Worm (Caenorhabditis elegans) whole organism, L4 larva: ENCODE data around the gene snx-1.

ENCODE experiments used
- D1046.2 ChIP-seq: fragments of 200-800 bp; sonication (Bioruptor generic); IDR thresholded peaks from 2 replicates; pipeline ENCODE4 v1.3.6; 2022; ENCODE audit warnings: missing genetic modification characterization, missing compliant biosample characterization
- T20F7.1 ChIP-seq: fragments of 200-800 bp; sonication (Bioruptor generic); optimal IDR thresholded peaks from 2 replicates; lab custom pipeline; 2018; ENCODE audit warnings: mild to moderate bottlenecking, missing genetic modification characterization, missing compliant biosample characterization
- ama-1 ChIP-seq: fragments of 150-350 bp; optimal IDR thresholded peaks from 2 replicates; lab custom pipeline; 2014; ENCODE audit warnings: inconsistent platforms, mixed read lengths
- ceh-20 ChIP-seq: fragments of 200-800 bp; sonication (Bioruptor generic); IDR thresholded peaks from 2 replicates; pipeline ENCODE4 v1.3.6; 2022; ENCODE audit warnings: missing genetic modification reagents, missing genetic modification characterization, missing compliant biosample characterization
- ceh-28 ChIP-seq: fragments of 150-350 bp; optimal IDR thresholded peaks from 2 replicates; lab custom pipeline; 2014; ENCODE audit warnings: missing biosample characterization, missing genetic modification reagents, missing genetic modification characterization
- dmd-8 ChIP-seq: fragments of 200-800 bp; sonication (Bioruptor generic); IDR thresholded peaks from 2 replicates; pipeline ENCODE4 v1.3.6; 2022; ENCODE audit warnings: missing genetic modification characterization, missing compliant biosample characterization
- duxl-1 ChIP-seq: sonication (generic microtip); optimal IDR thresholded peaks from 2 replicates; lab custom pipeline; 2016; ENCODE audit warnings: mild to moderate bottlenecking, missing genetic modification characterization, moderate library complexity, missing compliant biosample characterization; ENCODE audit not compliant: poor library complexity
- lim-7 ChIP-seq: fragments of 200-800 bp; sonication (Bioruptor generic); IDR thresholded peaks from 2 replicates; pipeline ENCODE4 v1.3.6; 2022; ENCODE audit warnings: missing genetic modification characterization, missing compliant biosample characterization
- mxl-3 ChIP-seq: fragments of 200-800 bp; sonication (Bioruptor generic); optimal IDR thresholded peaks from 2 replicates; lab custom pipeline; 2018; ENCODE audit warnings: mild to moderate bottlenecking, missing genetic modification characterization, missing compliant biosample characterization
- nhr-237 ChIP-seq: sonication (generic microtip); optimal IDR thresholded peaks from 2 replicates; lab custom pipeline; 2017; ENCODE audit warnings: missing biosample characterization, missing genetic modification characterization
- nhr-6 ChIP-seq: fragments of 150-350 bp; optimal IDR thresholded peaks from 2 replicates; lab custom pipeline; 2014; ENCODE audit warnings: missing biosample characterization, missing genetic modification characterization
- pha-4 ChIP-seq, 2 experiments: fragments of 150-350 bp in 1 of 2; fragments of 200-800 bp in 1 of 2; sonication (Bioruptor generic) in 1 of 2; IDR thresholded peaks in 1 of 2; optimal IDR thresholded peaks in 1 of 2; 2 replicates each; pipeline versions ENCODE4 v1.3.6 to Lab custom; 2014 to 2022; ENCODE audit warnings: missing genetic modification characterization in 2 of 2, missing genetic modification reagents in 2 of 2, missing biosample characterization in 1 of 2, missing compliant biosample characterization in 1 of 2
- zag-1 ChIP-seq: fragments of 150-350 bp; optimal IDR thresholded peaks from 2 replicates; lab custom pipeline; 2014; ENCODE audit warnings: missing biosample characterization, missing genetic modification characterization

- TF ChIP-seq ceh-28 (tag; lab: Kevin White, UChicago) (no peak), T20F7.1 (no peak), duxl-1 (tag; lab: Kevin White, UChicago) (no peak), ama-1 (lab: Kevin White, UChicago) (no peak), ceh-20 (no peak), dmd-8 (GFP tag; lab: Robert Waterston, UW) (no peak), nhr-237 (tag; lab: Kevin White, UChicago) (no peak), lim-7 (GFP tag; lab: Robert Waterston, UW) (no peak), mxl-3 (GFP tag; lab: Kevin White, UChicago) (no peak), zag-1 (tag; lab: Kevin White, UChicago) (no peak), D1046.2 (GFP tag; lab: Robert Waterston, UW) (no peak), pha-4 (GFP tag; IDR thresholded peaks at IDR 0.05; lab: Robert Waterston, UW) (no peak), pha-4 (tag; optimal IDR thresholded peaks at IDR 0.05; lab: Kevin White, UChicago) (no peak), nhr-6 (tag; lab: Kevin White, UChicago) (no peak)
Measured at ce11 chrX:1096808-1097207, 32.0 kb upstream of the snx-1 start, which contains the start of the genes pigx-1 and rme-6.
